Fruit fly (Drosophila melanogaster) whole organism, embryonic: ENCODE results near the gene CG32537.
A peak's percentile ranks its signal among the peaks of the same experiment; 100 is the strongest.

Experiments used
- Atf6 ChIP-seq: fragments of 200-800 bp; sonication (Bioruptor generic); IDR thresholded peaks from 2 replicates; pipeline ENCODE4 v1.3.6; 2022; ENCODE audit warnings: missing biosample characterization, missing genetic modification characterization
- Awh ChIP-seq: fragments of 200-800 bp; sonication (Bioruptor generic); IDR thresholded peaks from 2 replicates; pipeline ENCODE4, ENCODE4 v1.3.6; 2022; ENCODE audit warnings: missing biosample characterization, missing genetic modification characterization
- B-H2 ChIP-seq: fragments of 200-800 bp; sonication (Bioruptor generic); optimal IDR thresholded peaks from 2 replicates; lab custom pipeline; 2018; ENCODE audit warnings: missing biosample characterization, mild to moderate bottlenecking, missing genetic modification characterization
- BEAF-32 ChIP-seq: fragments of 200-800 bp; sonication (Bioruptor generic); optimal IDR thresholded peaks from 3 replicates; lab custom pipeline; 2017; ENCODE audit warnings: missing biosample characterization, missing genetic modification characterization, mild to moderate bottlenecking, moderate library complexity, missing genetic modification reagents
- Bgb ChIP-seq: fragments of 200-800 bp; sonication (Bioruptor generic); IDR thresholded peaks from 2 replicates; pipeline ENCODE4 v1.3.6; 2022; ENCODE audit warnings: missing biosample characterization, missing genetic modification characterization; ENCODE audit not compliant: partially characterized antibody
- CG11696 ChIP-seq: fragments of 200-800 bp; sonication (Bioruptor generic); IDR thresholded peaks from 2 replicates; pipeline ENCODE4 v1.3.6; 2022; ENCODE audit warnings: missing biosample characterization, missing genetic modification characterization
- CG15011 ChIP-seq: fragments of 200-800 bp; sonication (Bioruptor generic); optimal IDR thresholded peaks from 3 replicates; lab custom pipeline; 2018; ENCODE audit warnings: missing biosample characterization, mild to moderate bottlenecking, missing genetic modification characterization
- CG17829 ChIP-seq: fragments of 200-800 bp; optimal IDR thresholded peaks from 2 replicates; lab custom pipeline; 2019; ENCODE audit warnings: missing biosample characterization, mild to moderate bottlenecking, missing genetic modification characterization, moderate library complexity
- CG17912 ChIP-seq: fragments of 200-800 bp; sonication (Bioruptor generic); optimal IDR thresholded peaks from 2 replicates; lab custom pipeline; 2018; ENCODE audit warnings: missing biosample characterization, mild to moderate bottlenecking, missing genetic modification characterization
- CG2202 ChIP-seq: fragments of 200-800 bp; sonication (Bioruptor generic); optimal IDR thresholded peaks from 2 replicates; lab custom pipeline; 2018; ENCODE audit warnings: missing biosample characterization, mild to moderate bottlenecking, missing genetic modification characterization
- CG31365 ChIP-seq: fragments of 200-800 bp; sonication (Bioruptor generic); optimal IDR thresholded peaks from 2 replicates; lab custom pipeline; 2018; ENCODE audit warnings: missing biosample characterization, mild to moderate bottlenecking, missing genetic modification characterization
- CG31441 ChIP-seq: fragments of 200-800 bp; sonication (Bioruptor generic); IDR thresholded peaks from 2 replicates; pipeline ENCODE4 v1.3.6; 2022; ENCODE audit warnings: missing biosample characterization, missing genetic modification characterization
- CG3163 ChIP-seq: fragments of 200-800 bp; sonication (Bioruptor generic); optimal IDR thresholded peaks from 3 replicates; lab custom pipeline; 2016; ENCODE audit warnings: missing biosample characterization, missing genetic modification characterization
- CG42726 ChIP-seq: fragments of 200-800 bp; sonication (Bioruptor generic); IDR thresholded peaks from 2 replicates; pipeline ENCODE4 v1.3.6; 2022; ENCODE audit warnings: missing biosample characterization, missing genetic modification characterization; ENCODE audit not compliant: partially characterized antibody
- CG5245 ChIP-seq: fragments of 200-800 bp; sonication (Bioruptor generic); optimal IDR thresholded peaks from 3 replicates; lab custom pipeline; 2016; ENCODE audit warnings: missing biosample characterization, missing genetic modification characterization
- CG7745 ChIP-seq: fragments of 200-800 bp; sonication (Bioruptor generic); optimal IDR thresholded peaks from 2 replicates; lab custom pipeline; 2018; ENCODE audit warnings: missing biosample characterization, mild to moderate bottlenecking, missing genetic modification characterization, moderate library complexity
- CG8290 ChIP-seq, 3 experiments: fragments of 200-800 bp; sonication (Bioruptor generic); optimal IDR thresholded peaks; 2 replicates each; lab custom pipeline; 2016 to 2019; ENCODE audit warnings: missing biosample characterization in 3 of 3, missing genetic modification characterization in 3 of 3, mild to moderate bottlenecking in 2 of 3, moderate library complexity in 1 of 3
- CG8944 ChIP-seq: fragments of 200-800 bp; sonication (Bioruptor generic); optimal IDR thresholded peaks from 3 replicates; lab custom pipeline; 2016; ENCODE audit warnings: missing biosample characterization, missing genetic modification characterization
- CG9797 ChIP-seq: fragments of 200-800 bp; sonication (Bioruptor generic); optimal IDR thresholded peaks from 3 replicates; lab custom pipeline; 2018; ENCODE audit warnings: missing biosample characterization, mild to moderate bottlenecking, missing genetic modification characterization
- CG9817 ChIP-seq: fragments of 200-800 bp; sonication (Bioruptor generic); optimal IDR thresholded peaks from 2 replicates; lab custom pipeline; 2018; ENCODE audit warnings: missing biosample characterization, mild to moderate bottlenecking, missing genetic modification characterization, moderate library complexity
- CkIIα-i1 ChIP-seq: fragments of 200-800 bp; sonication (Bioruptor generic); IDR thresholded peaks from 2 replicates; pipeline ENCODE4 v1.3.6; 2022; ENCODE audit warnings: missing biosample characterization, missing genetic modification characterization
- Dfd ChIP-seq, 2 experiments: fragments of >200 bp; optimal IDR thresholded peaks; 2 replicates each; lab custom pipeline; 2017; ENCODE audit warnings: missing biosample characterization in 2 of 2, missing genetic modification characterization in 2 of 2
- Eip74EF ChIP-seq, 2 experiments: fragments of 200-800 bp in 1 of 2; fragments of >200 bp in 1 of 2; sonication (Bioruptor generic) in 1 of 2; optimal IDR thresholded peaks; 2 replicates each; lab custom pipeline; 2017 to 2019; ENCODE audit warnings: missing biosample characterization in 2 of 2, missing genetic modification characterization in 2 of 2, mild to moderate bottlenecking in 1 of 2, moderate library complexity in 1 of 2
- Ets65A ChIP-seq: fragments of 200-800 bp; sonication (Bioruptor generic); peaks from one replicate; lab custom pipeline; 2016; ENCODE audit warnings: missing biosample characterization, missing genetic modification characterization
- Gug ChIP-seq: fragments of 200-800 bp; sonication (Bioruptor generic); IDR thresholded peaks from 4 replicates; pipeline ENCODE4 v1.3.6; 2022; ENCODE audit warnings: missing biosample characterization, missing genetic modification characterization
- HLH3B ChIP-seq: fragments of 200-800 bp; sonication (Bioruptor generic); IDR thresholded peaks from 2 replicates; pipeline ENCODE4 v1.3.6; 2022; ENCODE audit warnings: missing biosample characterization, missing genetic modification characterization
- Hand ChIP-seq: fragments of 200-800 bp; sonication (Bioruptor generic); optimal IDR thresholded peaks from 2 replicates; lab custom pipeline; 2017; ENCODE audit warnings: mild to moderate bottlenecking, missing biosample characterization, missing genetic modification reagents, missing genetic modification characterization
- Med ChIP-seq: fragments of 200-800 bp; sonication (Bioruptor generic); peaks from one replicate; lab custom pipeline; 2016; ENCODE audit warnings: missing biosample characterization, missing genetic modification characterization, mild to moderate bottlenecking, inconsistent platforms, moderate library complexity
- Myb ChIP-seq: fragments of 200-800 bp; sonication (Bioruptor generic); optimal IDR thresholded peaks from 2 replicates; lab custom pipeline; 2016; ENCODE audit warnings: missing biosample characterization, missing genetic modification characterization
- Ptx1 ChIP-seq: fragments of 200-800 bp; sonication (Bioruptor generic); IDR thresholded peaks from 2 replicates; pipeline ENCODE4 v1.3.6; 2022; ENCODE audit warnings: missing biosample characterization, missing genetic modification characterization
- YL-1 ChIP-seq: fragments of 200-800 bp; sonication (Bioruptor generic); optimal IDR thresholded peaks from 3 replicates; lab custom pipeline; 2017; ENCODE audit warnings: missing biosample characterization, mild to moderate bottlenecking, missing genetic modification characterization
- ac ChIP-seq: fragments of 200-800 bp; sonication (Bioruptor generic); optimal IDR thresholded peaks from 3 replicates; lab custom pipeline; 2017; ENCODE audit warnings: missing biosample characterization, mild to moderate bottlenecking, missing genetic modification characterization
- ara ChIP-seq: fragments of 200-800 bp; sonication (Bioruptor generic); IDR thresholded peaks from 2 replicates; pipeline ENCODE4 v1.3.6; 2022; ENCODE audit warnings: missing biosample characterization, missing genetic modification characterization
- cad ChIP-seq: fragments of >200 bp; optimal IDR thresholded peaks from 2 replicates; lab custom pipeline; 2017; ENCODE audit warnings: missing biosample characterization, missing genetic modification characterization
- crc ChIP-seq: fragments of 200-800 bp; sonication (Bioruptor generic); optimal IDR thresholded peaks from 2 replicates; lab custom pipeline; 2016; ENCODE audit warnings: missing biosample characterization, missing genetic modification characterization
- crol ChIP-seq: fragments of 200-800 bp; sonication (Bioruptor generic); IDR thresholded peaks from 2 replicates; pipeline ENCODE4 v1.3.6; 2022; ENCODE audit warnings: missing biosample characterization, missing genetic modification characterization
- dm ChIP-seq: fragments of 200-800 bp; sonication (Bioruptor generic); optimal IDR thresholded peaks from 3 replicates; lab custom pipeline; 2016; ENCODE audit warnings: missing biosample characterization, missing genetic modification characterization
- dmrt11E ChIP-seq: fragments of 200-800 bp; sonication (Bioruptor generic); optimal IDR thresholded peaks from 3 replicates; lab custom pipeline; 2018; ENCODE audit warnings: missing biosample characterization, mild to moderate bottlenecking, missing genetic modification characterization, moderate library complexity
- dysf ChIP-seq: fragments of 200-800 bp; sonication (Bioruptor generic); IDR thresholded peaks from 3 replicates; pipeline ENCODE4 v1.3.6; 2022; ENCODE audit warnings: missing biosample characterization, missing genetic modification characterization
- en ChIP-seq: fragments of 200-800 bp; sonication (Bioruptor generic); optimal IDR thresholded peaks from 2 replicates; lab custom pipeline; 2016; ENCODE audit warnings: missing biosample characterization, missing genetic modification characterization
- grn ChIP-seq: fragments of 200-800 bp; sonication (Bioruptor generic); optimal IDR thresholded peaks from 3 replicates; lab custom pipeline; 2017; ENCODE audit warnings: missing biosample characterization, missing genetic modification characterization
- lov ChIP-seq, 2 experiments: fragments of 200-800 bp in 1 of 2; fragments of >200 bp in 1 of 2; sonication (Bioruptor generic) in 1 of 2; IDR thresholded peaks in 1 of 2; optimal IDR thresholded peaks in 1 of 2; 2 replicates in 1 of 2; 3 replicates in 1 of 2; pipeline versions ENCODE4 v1.3.6 to Lab custom; 2017 to 2022; ENCODE audit warnings: missing biosample characterization in 1 of 2, missing genetic modification characterization in 1 of 2
- org-1 ChIP-seq: fragments of 200-800 bp; sonication (Bioruptor generic); optimal IDR thresholded peaks from 2 replicates; lab custom pipeline; 2017; ENCODE audit warnings: missing biosample characterization, missing genetic modification characterization
- p53 ChIP-seq: fragments of 200-800 bp; sonication (Bioruptor generic); optimal IDR thresholded peaks from 2 replicates; lab custom pipeline; 2016; ENCODE audit warnings: missing biosample characterization, missing genetic modification characterization
- sens ChIP-seq: fragments of 200-800 bp; sonication (Bioruptor generic); peaks from one replicate; lab custom pipeline; 2016; ENCODE audit warnings: missing biosample characterization, missing genetic modification characterization
- ssp ChIP-seq: fragments of 200-800 bp; sonication (Bioruptor generic); IDR thresholded peaks from 2 replicates; pipeline ENCODE4 v1.3.6; 2022; ENCODE audit warnings: missing biosample characterization, missing genetic modification characterization
- tll ChIP-seq, 2 experiments: fragments of 200-800 bp in 1 of 2; fragments of >200 bp in 1 of 2; sonication (Bioruptor generic) in 1 of 2; optimal IDR thresholded peaks; 2 replicates each; lab custom pipeline; 2017 to 2019; ENCODE audit warnings: missing biosample characterization in 2 of 2, missing genetic modification characterization in 2 of 2, mild to moderate bottlenecking in 1 of 2, moderate library complexity in 1 of 2
- unpg ChIP-seq: fragments of 200-800 bp; sonication (Bioruptor generic); optimal IDR thresholded peaks from 3 replicates; lab custom pipeline; 2018; ENCODE audit warnings: missing biosample characterization, mild to moderate bottlenecking, missing genetic modification characterization, moderate library complexity

CG32537 gene

DNA sequence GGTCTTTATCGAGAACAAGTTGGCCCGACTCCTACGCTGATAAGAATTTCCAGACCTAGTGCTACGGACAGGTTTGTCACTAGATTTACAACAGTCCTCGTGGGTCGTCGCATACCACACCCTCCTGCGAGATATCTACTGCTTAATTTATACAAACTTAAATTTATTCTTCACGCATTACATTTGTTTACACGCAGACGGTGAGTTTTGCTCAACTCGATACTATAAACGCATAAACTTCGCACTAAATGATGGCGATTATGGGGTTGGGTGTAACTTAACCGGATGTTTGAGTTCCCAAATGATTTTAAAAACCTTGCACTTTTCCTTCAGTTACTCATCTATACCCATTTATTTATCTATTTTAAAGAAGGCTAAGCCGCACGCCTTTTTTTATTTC, 4.3 kb upstream of the CG32537 start:
- no peak for TF ChIP-seq YL-1 (GFP tag; lab: Kevin White, UChicago)
- peak; percentile 70 for TF ChIP-seq Ets65A (GFP tag; lab: Kevin White, UChicago)
- no peak for TF ChIP-seq Gug (GFP tag; lab: Robert Waterston, UW)
- no peak for TF ChIP-seq CG2202 (tag; lab: Kevin White, UChicago)
- TF ChIP-seq CkIIα-i1 (GFP tag; lab: Robert Waterston, UW): no peak
- peak; percentile 50 for TF ChIP-seq Med
- TF ChIP-seq ara (GFP tag; lab: Robert Waterston, UW): no peak
- TF ChIP-seq grn (GFP tag; lab: Kevin White, UChicago): no peak
- no peak for TF ChIP-seq ac (GFP tag; lab: Kevin White, UChicago)
- no peak for TF ChIP-seq dm (GFP tag; lab: Kevin White, UChicago)
- TF ChIP-seq BEAF-32 (GFP tag; lab: Kevin White, UChicago): no peak
- TF ChIP-seq sens (GFP tag; lab: Kevin White, UChicago): peak; percentile 22
- TF ChIP-seq crol (GFP tag; lab: Robert Waterston, UW): no peak
- no peak for TF ChIP-seq Hand (GFP tag; lab: Kevin White, UChicago)
- TF ChIP-seq Ptx1 (GFP tag; lab: Robert Waterston, UW): no peak
- TF ChIP-seq CG9817 (tag; lab: Kevin White, UChicago): no peak

DNA sequence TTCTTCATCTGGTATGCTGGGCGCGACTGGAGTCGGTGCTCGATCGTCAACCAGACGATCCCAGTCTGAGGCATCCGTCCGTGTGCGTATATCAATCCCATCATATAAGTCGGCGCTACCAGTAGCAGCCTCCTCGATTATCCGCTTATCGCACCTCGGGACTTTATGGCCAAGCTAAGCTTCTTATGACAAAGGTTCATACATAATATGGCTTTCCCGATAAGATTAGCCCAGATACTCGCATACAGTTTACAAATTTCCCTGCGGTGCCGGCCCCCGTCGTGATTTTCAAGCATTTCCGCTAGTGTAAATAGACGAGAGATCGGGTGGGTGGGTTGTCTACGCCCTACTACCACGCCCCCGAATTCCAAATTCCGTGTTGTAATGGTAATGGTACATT, 3.9 kb upstream of the CG32537 start, which contains the start of gene CG8028:
Gene CG8028 (minus strand): TSS at position 101 of the 400 bp plus-strand sequence.
- no peak for TF ChIP-seq Bgb (GFP tag; lab: Robert Waterston, UW)
- TF ChIP-seq Med: peak; percentile 13

DNA sequence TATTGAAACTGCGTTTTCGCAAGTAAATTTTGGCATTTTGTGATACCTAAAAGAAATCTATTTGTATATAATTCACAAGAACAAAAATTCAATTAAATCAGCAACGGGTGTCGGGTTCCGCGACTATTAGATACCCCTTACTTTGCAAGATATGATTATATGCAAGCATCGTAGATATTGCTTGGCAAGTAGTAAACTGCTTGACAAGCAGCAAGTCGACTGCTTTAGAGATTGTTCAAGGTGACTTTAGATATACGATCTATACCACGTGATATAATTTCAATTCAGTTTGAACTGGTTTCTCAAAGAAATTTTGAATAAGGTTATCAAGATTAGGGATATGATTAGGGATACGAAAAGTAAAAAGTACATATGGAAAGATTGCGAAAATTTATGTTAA, 2.1 kb upstream of the CG32537 start:
- TF ChIP-seq ssp (GFP tag; lab: Robert Waterston, UW) (no peak), CG3163 (no peak), p53 (GFP tag; lab: Kevin White, UChicago) (no peak), CG15011 (GFP tag; lab: Kevin White, UChicago) (no peak), dysf (no peak), en (GFP tag; lab: Kevin White, UChicago) (no peak), Eip74EF (GFP tag; optimal IDR thresholded peaks at IDR 0.05; lab: Kevin White, UChicago) (peak in 1 of 2 experiments; percentile 47), HLH3B (GFP tag; lab: Robert Waterston, UW) (no peak), Atf6 (no peak), lov (optimal IDR thresholded peaks at IDR 0.05; lab: Kevin White, UChicago) (no peak), lov (GFP tag; IDR thresholded peaks at IDR 0.05; lab: Robert Waterston, UW) (no peak), CG8944 (no peak), CG9797 (GFP tag; lab: Kevin White, UChicago) (no peak), CG17912 (GFP tag; lab: Kevin White, UChicago) (no peak), tll (GFP tag; optimal IDR thresholded peaks at IDR 0.05; lab: Kevin White, UChicago) (no peak), CG31441 (GFP tag; lab: Robert Waterston, UW) (no peak), CG42726 (GFP tag; lab: Robert Waterston, UW) (no peak), Myb (GFP tag; lab: Kevin White, UChicago) (no peak), CG7745 (tag; lab: Kevin White, UChicago) (no peak), dmrt11E (tag; lab: Kevin White, UChicago) (no peak), CG11696 (GFP tag; lab: Robert Waterston, UW) (no peak), B-H2 (GFP tag; lab: Kevin White, UChicago) (no peak), org-1 (GFP tag; lab: Kevin White, UChicago) (no peak), crc (GFP tag; lab: Kevin White, UChicago) (no peak), CG8290 (GFP tag; optimal IDR thresholded peaks at IDR 0.05; lab: Kevin White, UChicago) (peak; percentile 96), CG8290 (tag; optimal IDR thresholded peaks at IDR 0.05; lab: Kevin White, UChicago) (no peak), cad (GFP tag; lab: Kevin White, UChicago) (no peak), Awh (GFP tag; lab: Robert Waterston, UW) (no peak), CG31365 (tag; lab: Kevin White, UChicago) (peak; percentile 88), CG17829 (no peak), CG5245 (GFP tag; lab: Kevin White, UChicago) (no peak), unpg (GFP tag; lab: Kevin White, UChicago) (no peak), Dfd (GFP tag; optimal IDR thresholded peaks at IDR 0.05; lab: Kevin White, UChicago) (peak in 1 of 2 experiments; percentile 45)
